Worm (Caenorhabditis elegans) whole organism, young adult: ENCODE data around the gene kel-8.

Source experiments
- B0035.1 ChIP-seq: sonication (generic microtip); optimal IDR thresholded peaks from 2 replicates; lab custom pipeline; 2016; ENCODE audit warnings: missing genetic modification characterization, mild to moderate bottlenecking, missing compliant biosample characterization, missing genotype, missing genetic modification reagents
- B0336.3 ChIP-seq: fragments of 200-800 bp; sonication (Bioruptor generic); IDR thresholded peaks from 2 replicates; pipeline ENCODE4 v1.3.6; 2022; ENCODE audit warnings: missing genetic modification characterization, missing compliant biosample characterization
- C06A6.2 ChIP-seq: fragments of 200-800 bp; sonication (Bioruptor generic); conservative IDR thresholded peaks from 2 replicates; pipeline ENCODE4 v1.3.6; 2022; ENCODE audit warnings: missing genetic modification characterization, missing compliant biosample characterization
- F39B2.1 ChIP-seq: fragments of 200-800 bp; sonication (Bioruptor generic); IDR thresholded peaks from 2 replicates; pipeline ENCODE4 v1.3.6; 2022; ENCODE audit warnings: missing genetic modification reagents, missing genetic modification characterization, missing compliant biosample characterization
- Y56A3A.18 ChIP-seq: fragments of 200-800 bp; sonication (Bioruptor generic); IDR thresholded peaks from 2 replicates; pipeline ENCODE4 v1.3.6; 2022; ENCODE audit warnings: missing genetic modification reagents, missing genetic modification characterization, missing compliant biosample characterization
- Y67H2A.10 ChIP-seq: fragments of 200-800 bp; sonication (Bioruptor generic); conservative IDR thresholded peaks from 2 replicates; pipeline ENCODE4 v1.3.6; 2022; ENCODE audit warnings: missing genetic modification reagents, missing genetic modification characterization, missing compliant biosample characterization
- Y79H2A.3 ChIP-seq: fragments of 200-800 bp; sonication (Bioruptor generic); conservative IDR thresholded peaks from 2 replicates; pipeline ENCODE4 v1.3.6; 2022; ENCODE audit warnings: missing genetic modification reagents, missing genetic modification characterization, missing compliant biosample characterization
- ZK185.1 ChIP-seq: sonication (generic microtip); optimal IDR thresholded peaks from 2 replicates; lab custom pipeline; 2016; ENCODE audit warnings: mild to moderate bottlenecking, missing genetic modification characterization, missing compliant biosample characterization; ENCODE audit not compliant: poor library complexity, severe bottlenecking
- akir-1 ChIP-seq: fragments of 200-800 bp; sonication (Bioruptor generic); optimal IDR thresholded peaks from 2 replicates; lab custom pipeline; 2018; ENCODE audit warnings: mild to moderate bottlenecking, missing genetic modification characterization, moderate library complexity, missing compliant biosample characterization
- aptf-2 ChIP-seq: fragments of 200-800 bp; sonication (Bioruptor generic); conservative IDR thresholded peaks from 2 replicates; pipeline ENCODE4 v1.3.6; 2022; ENCODE audit warnings: missing genetic modification reagents, missing genetic modification characterization, missing compliant biosample characterization
- atf-7 ChIP-seq: sonication (generic microtip); optimal IDR thresholded peaks from 2 replicates; lab custom pipeline; 2017; ENCODE audit warnings: mild to moderate bottlenecking, missing genetic modification characterization, missing compliant biosample characterization
- athp-1 ChIP-seq: sonication (generic microtip); optimal IDR thresholded peaks from 2 replicates; lab custom pipeline; 2017; ENCODE audit warnings: mild to moderate bottlenecking, missing genetic modification characterization, missing compliant biosample characterization
- attf-3 ChIP-seq: fragments of 200-800 bp; sonication (Bioruptor generic); conservative IDR thresholded peaks from 2 replicates; pipeline ENCODE4 v1.3.6; 2022; ENCODE audit warnings: missing genetic modification reagents, missing genetic modification characterization, missing compliant biosample characterization
- attf-5 ChIP-seq: fragments of 200-800 bp; sonication (Bioruptor generic); optimal IDR thresholded peaks from 2 replicates; lab custom pipeline; 2018; ENCODE audit warnings: mild to moderate bottlenecking, missing genetic modification characterization, missing compliant biosample characterization
- cebp-2 ChIP-seq: fragments of 200-800 bp; sonication (Bioruptor generic); IDR thresholded peaks from 2 replicates; pipeline ENCODE4 v1.3.6; 2022; ENCODE audit warnings: missing genetic modification characterization, missing compliant biosample characterization
- egrh-3 ChIP-seq: fragments of 200-800 bp; sonication (Bioruptor generic); IDR thresholded peaks from 2 replicates; pipeline ENCODE4 v1.3.6; 2022; ENCODE audit warnings: missing genetic modification reagents, missing genetic modification characterization, missing compliant biosample characterization
- fkh-3 ChIP-seq: sonication (generic microtip); optimal IDR thresholded peaks from 2 replicates; lab custom pipeline; 2016; ENCODE audit warnings: mild to moderate bottlenecking, missing genetic modification characterization, missing compliant biosample characterization
- him-1 ChIP-seq: sonication (generic microtip); optimal IDR thresholded peaks from 2 replicates; lab custom pipeline; 2016; ENCODE audit warnings: missing genotype, missing genetic modification reagents, missing genetic modification characterization, missing compliant biosample characterization
- hrde-1 ChIP-seq: sonication (generic microtip); optimal IDR thresholded peaks from 2 replicates; lab custom pipeline; 2016; ENCODE audit warnings: missing genetic modification characterization, mild to moderate bottlenecking, missing compliant biosample characterization, moderate library complexity, missing genotype, missing genetic modification reagents, borderline replicate concordance
- let-607 ChIP-seq, 2 experiments: fragments of 200-800 bp in 1 of 2; sonication (Bioruptor generic) in 1 of 2; sonication (generic microtip) in 1 of 2; optimal IDR thresholded peaks; 2 replicates each; lab custom pipeline; 2016 to 2018; ENCODE audit warnings: mild to moderate bottlenecking in 2 of 2, missing compliant biosample characterization in 2 of 2, missing genetic modification characterization in 2 of 2, moderate library complexity in 2 of 2, missing genotype in 1 of 2
- lsl-1 ChIP-seq: fragments of 200-800 bp; sonication (Bioruptor generic); optimal IDR thresholded peaks from 2 replicates; lab custom pipeline; 2018; ENCODE audit warnings: mild to moderate bottlenecking, missing genetic modification characterization, moderate library complexity, missing compliant biosample characterization
- madf-10 ChIP-seq: sonication (generic microtip); optimal IDR thresholded peaks from 2 replicates; lab custom pipeline; 2016; ENCODE audit warnings: mild to moderate bottlenecking, missing genetic modification characterization, missing compliant biosample characterization
- madf-3 ChIP-seq: fragments of 200-800 bp; sonication (Bioruptor generic); IDR thresholded peaks from 2 replicates; pipeline ENCODE4 v1.3.6; 2022; ENCODE audit warnings: missing genetic modification reagents, missing genetic modification characterization, missing compliant biosample characterization
- mcd-1 ChIP-seq: fragments of 200-800 bp; sonication (Bioruptor generic); IDR thresholded peaks from 2 replicates; pipeline ENCODE4 v1.3.6; 2022; ENCODE audit warnings: missing genetic modification reagents, missing genetic modification characterization, missing compliant biosample characterization
- pha-4 ChIP-seq: fragments of 150-350 bp; sonication (generic microtip); optimal IDR thresholded peaks from 2 replicates; lab custom pipeline; 2014; ENCODE audit warnings: missing biosample characterization, missing genetic modification reagents, missing genetic modification characterization
- rpc-1 ChIP-seq, 2 experiments: fragments of 150-350 bp in 1 of 2; sonication (generic microtip) in 1 of 2; optimal IDR thresholded peaks; 2 replicates each; lab custom pipeline; 2014 to 2018; ENCODE audit warnings: missing biosample characterization in 1 of 2, missing genetic modification characterization in 1 of 2, missing genetic modification reagents in 1 of 2, missing genotype in 1 of 2
- sea-2 ChIP-seq: fragments of 200-800 bp; sonication (Bioruptor generic); IDR thresholded peaks from 2 replicates; pipeline ENCODE4 v1.3.6; 2022; ENCODE audit warnings: missing genetic modification characterization, missing compliant biosample characterization
- snpc-1.3 ChIP-seq: sonication (generic microtip); optimal IDR thresholded peaks from 2 replicates; lab custom pipeline; 2017; ENCODE audit warnings: missing genetic modification characterization, mild to moderate bottlenecking, missing compliant biosample characterization, antibody characterized with exemption, moderate library complexity, missing genotype, missing genetic modification reagents; ENCODE audit not compliant: insufficient read depth
- snpc-4 ChIP-seq, 5 experiments: fragments of 150-350 bp in 1 of 5; sonication (generic microtip) in 4 of 5; optimal IDR thresholded peaks; 2 replicates each; lab custom pipeline; 2014 to 2018; ENCODE audit warnings: missing genetic modification characterization in 5 of 5, missing biosample characterization in 3 of 5, antibody characterized with exemption in 2 of 5, mild to moderate bottlenecking in 2 of 5, missing compliant biosample characterization in 2 of 5, missing genotype in 2 of 5, moderate library complexity in 2 of 5, missing genetic modification reagents in 1 of 5
- sptf-2 ChIP-seq: fragments of 200-800 bp; sonication (Bioruptor generic); optimal IDR thresholded peaks from 2 replicates; lab custom pipeline; 2018; ENCODE audit warnings: mild to moderate bottlenecking, missing genetic modification characterization, missing compliant biosample characterization
- zfh-2 ChIP-seq: fragments of 200-800 bp; sonication (Bioruptor generic); conservative IDR thresholded peaks from 2 replicates; pipeline ENCODE4 v1.3.6; 2022; ENCODE audit warnings: missing genetic modification reagents, missing genetic modification characterization, missing compliant biosample characterization
- ztf-25 ChIP-seq: fragments of 200-800 bp; sonication (Bioruptor generic); IDR thresholded peaks from 2 replicates; pipeline ENCODE4 v1.3.6; 2022; ENCODE audit warnings: missing genetic modification reagents, missing genetic modification characterization, missing compliant biosample characterization

The kel-8 gene

ce11 chrV:2698826-2699225 is 27.6 kb downstream of the kel-8 start, which contains the start of gene nuo-5 (continued):
- TF ChIP-seq aptf-2 (GFP tag; lab: Robert Waterston, UW), result no peak
- TF ChIP-seq attf-5 (GFP tag; lab: Kevin White, UChicago), result no peak
- TF ChIP-seq rpc-1 (optimal IDR thresholded peaks at IDR 0.05; lab: Kevin White, UChicago), result no peak
- TF ChIP-seq rpc-1 (tag; optimal IDR thresholded peaks at IDR 0.05; lab: Kevin White, UChicago), result no peak
- peak; percentile 31 for TF ChIP-seq athp-1 (tag; lab: Kevin White, UChicago)

- TF ChIP-seq lsl-1, result no peak
- TF ChIP-seq mcd-1 (GFP tag; lab: Robert Waterston, UW), result 0 out of 2 replicates have a peak, but pooled peaks have one; percentile 10
- TF ChIP-seq snpc-4 (GFP tag; optimal IDR thresholded peaks at IDR 0.05; lab: Kevin White, UChicago), result no peak
- no peak for TF ChIP-seq snpc-4 (tag; optimal IDR thresholded peaks at IDR 0.05; lab: Kevin White, UChicago)
- 0 out of 2 replicates have a peak, but pooled peaks have one; percentile 9 for TF ChIP-seq madf-3 (GFP tag; lab: Robert Waterston, UW)
- TF ChIP-seq zfh-2 (GFP tag; lab: Robert Waterston, UW), result peak; percentile 73
Observed at ce11 chrV:2702883-2703282, 31.6 kb downstream of the kel-8 start.

- TF ChIP-seq zfh-2 (GFP tag; lab: Robert Waterston, UW), result peak; percentile 53; the same call in 1 of the 2 replicates
- TF ChIP-seq B0336.3 (GFP tag; lab: Robert Waterston, UW), result peak; percentile 47; the same call in 1 of the 2 replicates
- TF ChIP-seq hrde-1, result no peak
- no peak for TF ChIP-seq aptf-2 (GFP tag; lab: Robert Waterston, UW)
- TF ChIP-seq B0035.1 (tag; lab: Kevin White, UChicago), result no peak
- TF ChIP-seq madf-10, result no peak
- TF ChIP-seq fkh-3, result no peak
- no peak for TF ChIP-seq ZK185.1 (tag; lab: Kevin White, UChicago)
- no peak for TF ChIP-seq C06A6.2 (GFP tag; lab: Robert Waterston, UW)
- TF ChIP-seq Y79H2A.3 (GFP tag; lab: Robert Waterston, UW), result no peak
- no peak for TF ChIP-seq pha-4 (tag; lab: Kevin White, UChicago)
- no peak for TF ChIP-seq sptf-2 (GFP tag; lab: Kevin White, UChicago)
- peak; percentile 71; the same call in 1 of the 2 replicates for TF ChIP-seq egrh-3 (GFP tag; lab: Robert Waterston, UW)
- TF ChIP-seq sea-2 (GFP tag; lab: Robert Waterston, UW), result no peak
- TF ChIP-seq madf-3 (GFP tag; lab: Robert Waterston, UW), result no peak
- TF ChIP-seq F39B2.1 (GFP tag; lab: Robert Waterston, UW), result no peak
- no peak for TF ChIP-seq rpc-1 (optimal IDR thresholded peaks at IDR 0.05; lab: Kevin White, UChicago)
- no peak for TF ChIP-seq rpc-1 (tag; optimal IDR thresholded peaks at IDR 0.05; lab: Kevin White, UChicago)
- TF ChIP-seq ztf-25 (GFP tag; lab: Robert Waterston, UW), result 0 out of 2 replicates have a peak, but pooled peaks have one; percentile 3
Observed at ce11 chrV:2703299-2703698, 32.0 kb downstream of the kel-8 start.

- no peak for TF ChIP-seq attf-3 (GFP tag; lab: Robert Waterston, UW)
- TF ChIP-seq Y67H2A.10, result no peak
- TF ChIP-seq cebp-2 (GFP tag; lab: Robert Waterston, UW), result no peak
- TF ChIP-seq him-1, result no peak
- no peak for TF ChIP-seq snpc-1.3 (tag; lab: Kevin White, UChicago)
- no peak for TF ChIP-seq let-607 (tag; optimal IDR thresholded peaks at IDR 0.05; lab: Kevin White, UChicago)
- no peak for TF ChIP-seq hrde-1
- TF ChIP-seq akir-1 (GFP tag; lab: Kevin White, UChicago), result no peak
- no peak for TF ChIP-seq Y56A3A.18 (GFP tag; lab: Robert Waterston, UW)
- TF ChIP-seq atf-7 (tag; lab: Kevin White, UChicago), result no peak
- TF ChIP-seq, all 124 proteins: peak for 0
Observed at ce11 chrV:2706379-2706778, 35.1 kb downstream of the kel-8 start.
